Worm (Caenorhabditis elegans) whole organism, L4/young adult: Measurements from ENCODE around the gene col-102.

Experiments used
- W03F9.2 ChIP-seq: fragments of 150-350 bp; optimal IDR thresholded peaks from 2 replicates; lab custom pipeline; 2014; ENCODE audit warnings: missing biosample characterization, missing genetic modification characterization
- dao-5 ChIP-seq: sonication (generic microtip); optimal IDR thresholded peaks from 2 replicates; lab custom pipeline; 2016; ENCODE audit warnings: missing genotype, missing genetic modification characterization, moderate library complexity, missing compliant biosample characterization
- him-1 ChIP-seq: sonication (generic microtip); optimal IDR thresholded peaks from 2 replicates; lab custom pipeline; 2016; ENCODE audit warnings: missing genotype, missing genetic modification reagents, missing genetic modification characterization, missing compliant biosample characterization

DNA sequence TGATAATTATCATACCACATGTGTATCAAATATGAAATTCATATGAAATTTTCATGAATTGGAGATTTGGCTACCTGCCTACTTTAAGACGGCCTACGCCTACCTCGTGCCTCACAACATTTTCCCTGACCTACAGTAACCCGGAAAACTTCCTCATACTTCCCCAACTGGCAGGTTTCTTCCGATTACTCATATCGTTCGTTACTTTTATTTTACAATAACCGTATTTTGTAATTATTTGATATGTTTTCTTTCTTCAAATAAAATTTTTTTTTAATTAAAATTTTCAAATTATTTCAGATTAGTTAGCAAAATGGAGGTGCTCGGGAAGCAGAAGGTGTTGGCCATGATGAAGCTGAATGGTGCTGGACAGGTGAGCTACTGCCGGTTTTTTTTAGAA lies 23.0 kb downstream of the col-102 start, which contains the start of gene nhr-76:
- no peak for TF ChIP-seq him-1
- TF ChIP-seq W03F9.2 (tag; lab: Kevin White, UChicago) = no peak
- no peak for TF ChIP-seq dao-5 (tag; lab: Kevin White, UChicago)
